Fruit fly (Drosophila melanogaster) whole organism, embryonic: ENCODE measurements around the gene TyrRS.
A peak's percentile ranks its signal among the peaks of the same experiment; 100 is the strongest.

Experiments used
- Bteb2 ChIP-seq: fragments of 200-800 bp; sonication (Bioruptor generic); optimal IDR thresholded peaks from 2 replicates; lab custom pipeline; 2016; ENCODE audit warnings: missing biosample characterization, missing genetic modification characterization
- CG12104 ChIP-seq: fragments of 200-800 bp; sonication (Bioruptor generic); optimal IDR thresholded peaks from 3 replicates; lab custom pipeline; 2016; ENCODE audit warnings: missing biosample characterization, missing genetic modification characterization
- CG12299 ChIP-seq: fragments of 200-800 bp; sonication (Bioruptor generic); optimal IDR thresholded peaks from 2 replicates; lab custom pipeline; 2018; ENCODE audit warnings: missing biosample characterization, mild to moderate bottlenecking, missing genetic modification characterization
- CG13287 ChIP-seq: fragments of 200-800 bp; sonication (Bioruptor generic); IDR thresholded peaks from 2 replicates; pipeline ENCODE4 v1.3.6; 2022; ENCODE audit warnings: missing biosample characterization, missing genetic modification characterization; ENCODE audit not compliant: partially characterized antibody
- CG14710 ChIP-seq: fragments of 200-800 bp; sonication (Bioruptor generic); optimal IDR thresholded peaks from 3 replicates; lab custom pipeline; 2019; ENCODE audit warnings: missing biosample characterization, mild to moderate bottlenecking, missing genetic modification characterization, moderate library complexity
- CG14965 ChIP-seq: fragments of 200-800 bp; sonication (Bioruptor generic); optimal IDR thresholded peaks from 2 replicates; lab custom pipeline; 2016; ENCODE audit warnings: missing biosample characterization, missing genetic modification characterization, borderline replicate concordance
- CG1603 ChIP-seq: fragments of 200-800 bp; sonication (Bioruptor generic); optimal IDR thresholded peaks from 2 replicates; lab custom pipeline; 2019; ENCODE audit warnings: missing biosample characterization, mild to moderate bottlenecking, missing genetic modification characterization, moderate library complexity
- CG16815 ChIP-seq: fragments of 200-800 bp; sonication (Bioruptor generic); optimal IDR thresholded peaks from 3 replicates; lab custom pipeline; 2017; ENCODE audit warnings: missing biosample characterization, mild to moderate bottlenecking, missing genetic modification characterization
- CG17328 ChIP-seq: fragments of 200-800 bp; sonication (Bioruptor generic); IDR thresholded peaks from 2 replicates; pipeline ENCODE4 v1.3.6; 2022; ENCODE audit warnings: missing biosample characterization, missing genetic modification characterization
- CG17359 ChIP-seq: fragments of 200-800 bp; sonication (Bioruptor generic); optimal IDR thresholded peaks from 3 replicates; lab custom pipeline; 2018; ENCODE audit warnings: missing biosample characterization, mild to moderate bottlenecking, missing genetic modification characterization, moderate library complexity
- CG17361 ChIP-seq: fragments of 200-800 bp; sonication (Bioruptor generic); IDR thresholded peaks from 3 replicates; pipeline ENCODE4 v1.3.6; 2022; ENCODE audit warnings: missing biosample characterization, missing genetic modification characterization
- CG18476 ChIP-seq: fragments of 200-800 bp; sonication (Bioruptor generic); optimal IDR thresholded peaks from 2 replicates; lab custom pipeline; 2016; ENCODE audit warnings: missing biosample characterization, mild to moderate bottlenecking, missing genetic modification characterization
- CG31224 ChIP-seq: fragments of 200-800 bp; sonication (Bioruptor generic); IDR thresholded peaks from 2 replicates; pipeline ENCODE4 v1.3.6; 2022; ENCODE audit warnings: missing biosample characterization, missing genetic modification characterization
- CG4424 ChIP-seq: fragments of 200-800 bp; sonication (Bioruptor generic); optimal IDR thresholded peaks from 3 replicates; lab custom pipeline; 2016; ENCODE audit warnings: missing biosample characterization, missing genetic modification characterization
- CG5180 ChIP-seq: fragments of 200-800 bp; sonication (Bioruptor generic); optimal IDR thresholded peaks from 3 replicates; lab custom pipeline; 2017; ENCODE audit warnings: missing biosample characterization, missing genetic modification characterization, mild to moderate bottlenecking, moderate library complexity, missing genetic modification reagents
- CG7556 ChIP-seq: fragments of 200-800 bp; sonication (Bioruptor generic); optimal IDR thresholded peaks from 2 replicates; lab custom pipeline; 2017; ENCODE audit warnings: missing biosample characterization, mild to moderate bottlenecking, missing genetic modification characterization
- CG8765 ChIP-seq: fragments of 200-800 bp; sonication (Bioruptor generic); IDR thresholded peaks from 2 replicates; pipeline ENCODE4 v1.3.6; 2022; ENCODE audit warnings: missing biosample characterization, missing genetic modification characterization
- CG9437 ChIP-seq: fragments of 200-800 bp; sonication (Bioruptor generic); optimal IDR thresholded peaks from 2 replicates; lab custom pipeline; 2018; ENCODE audit warnings: missing biosample characterization, mild to moderate bottlenecking, missing genetic modification characterization
- CrebB ChIP-seq: fragments of 200-800 bp; sonication (Bioruptor generic); optimal IDR thresholded peaks from 3 replicates; lab custom pipeline; 2018; ENCODE audit warnings: missing biosample characterization, mild to moderate bottlenecking, missing genetic modification characterization
- Dek ChIP-seq: fragments of 200-800 bp; sonication (Bioruptor generic); optimal IDR thresholded peaks from 3 replicates; lab custom pipeline; 2019; ENCODE audit warnings: missing biosample characterization, mild to moderate bottlenecking, missing genetic modification characterization, moderate library complexity
- E2f1 ChIP-seq: fragments of 200-800 bp; sonication (Bioruptor generic); IDR thresholded peaks from 2 replicates; pipeline ENCODE4 v1.3.6; 2022; ENCODE audit warnings: missing biosample characterization, missing genetic modification characterization
- Fer3 ChIP-seq: fragments of 200-800 bp; sonication (Bioruptor generic); optimal IDR thresholded peaks from 2 replicates; lab custom pipeline; 2018; ENCODE audit warnings: missing biosample characterization, mild to moderate bottlenecking, missing genetic modification characterization, moderate library complexity
- Hand ChIP-seq: fragments of 200-800 bp; sonication (Bioruptor generic); optimal IDR thresholded peaks from 2 replicates; lab custom pipeline; 2017; ENCODE audit warnings: mild to moderate bottlenecking, missing biosample characterization, missing genetic modification reagents, missing genetic modification characterization
- Hr51 ChIP-seq, 2 experiments: fragments of 200-800 bp; sonication (Bioruptor generic); optimal IDR thresholded peaks; 2 replicates in 1 of 2; 3 replicates in 1 of 2; lab custom pipeline; 2016 to 2018; ENCODE audit warnings: missing biosample characterization in 2 of 2, missing genetic modification characterization in 2 of 2, mild to moderate bottlenecking in 1 of 2, moderate library complexity in 1 of 2
- Oli ChIP-seq: fragments of 200-800 bp; sonication (Bioruptor generic); optimal IDR thresholded peaks from 2 replicates; lab custom pipeline; 2018; ENCODE audit warnings: missing biosample characterization, mild to moderate bottlenecking, missing genetic modification characterization, moderate library complexity
- Rfx ChIP-seq: fragments of 200-800 bp; sonication (Bioruptor generic); IDR thresholded peaks from 2 replicates; pipeline ENCODE4 v1.3.6; 2022; ENCODE audit warnings: missing biosample characterization, missing genetic modification characterization
- ab ChIP-seq: fragments of 200-800 bp; sonication (Bioruptor generic); optimal IDR thresholded peaks from 2 replicates; lab custom pipeline; 2016; ENCODE audit warnings: missing biosample characterization, missing genetic modification characterization
- cg ChIP-seq: fragments of 200-800 bp; sonication (Bioruptor generic); optimal IDR thresholded peaks from 3 replicates; lab custom pipeline; 2019; ENCODE audit warnings: missing biosample characterization, mild to moderate bottlenecking, missing genetic modification characterization, moderate library complexity
- croc ChIP-seq: fragments of 200-800 bp; sonication (Bioruptor generic); conservative IDR thresholded peaks from 3 replicates; pipeline ENCODE4 v1.3.6; 2022; ENCODE audit warnings: missing biosample characterization, missing genetic modification characterization
- ewg ChIP-seq: fragments of 200-800 bp; sonication (Bioruptor generic); optimal IDR thresholded peaks from 3 replicates; lab custom pipeline; 2017; ENCODE audit warnings: mild to moderate bottlenecking, missing biosample characterization, missing genetic modification reagents, missing genetic modification characterization
- fd3F ChIP-seq: fragments of 200-800 bp; sonication (Bioruptor generic); optimal IDR thresholded peaks from 2 replicates; lab custom pipeline; 2018; ENCODE audit warnings: missing biosample characterization, mild to moderate bottlenecking, missing genetic modification characterization, moderate library complexity
- inv ChIP-seq: fragments of 200-800 bp; sonication (Bioruptor generic); IDR thresholded peaks from 2 replicates; pipeline ENCODE4 v1.3.6; 2022; ENCODE audit warnings: missing biosample characterization, missing genetic modification characterization; ENCODE audit not compliant: partially characterized antibody
- jing ChIP-seq: fragments of 200-800 bp; sonication (Bioruptor generic); optimal IDR thresholded peaks from 2 replicates; lab custom pipeline; 2018; ENCODE audit warnings: missing biosample characterization, mild to moderate bottlenecking, missing genetic modification characterization
- kni ChIP-seq: fragments of 200-800 bp; sonication (Bioruptor generic); optimal IDR thresholded peaks from 3 replicates; lab custom pipeline; 2017; ENCODE audit warnings: mild to moderate bottlenecking, missing biosample characterization, missing genetic modification reagents, missing genetic modification characterization
- nau ChIP-seq: fragments of 200-800 bp; sonication (Bioruptor generic); optimal IDR thresholded peaks from 3 replicates; lab custom pipeline; 2017; ENCODE audit warnings: missing biosample characterization, mild to moderate bottlenecking, missing genetic modification characterization, missing genetic modification reagents
- nerfin-1 ChIP-seq: fragments of 200-800 bp; sonication (Bioruptor generic); optimal IDR thresholded peaks from 3 replicates; lab custom pipeline; 2019; ENCODE audit warnings: missing biosample characterization, mild to moderate bottlenecking, missing genetic modification characterization, moderate library complexity
- oc ChIP-seq: fragments of 200-800 bp; sonication (Bioruptor generic); optimal IDR thresholded peaks from 2 replicates; lab custom pipeline; 2018; ENCODE audit warnings: missing biosample characterization, mild to moderate bottlenecking, missing genetic modification characterization, moderate library complexity
- sens ChIP-seq: fragments of 200-800 bp; sonication (Bioruptor generic); peaks from one replicate; lab custom pipeline; 2016; ENCODE audit warnings: missing biosample characterization, missing genetic modification characterization
- sim ChIP-seq: fragments of 200-800 bp; sonication (Bioruptor generic); IDR thresholded peaks from 2 replicates; pipeline ENCODE4 v1.3.6; 2022; ENCODE audit warnings: missing biosample characterization, missing genetic modification characterization
- sqz ChIP-seq: fragments of 200-800 bp; sonication (Bioruptor generic); optimal IDR thresholded peaks from 3 replicates; lab custom pipeline; 2018; ENCODE audit warnings: missing biosample characterization, mild to moderate bottlenecking, missing genetic modification characterization
- tin ChIP-seq: fragments of 200-800 bp; sonication (Bioruptor generic); optimal IDR thresholded peaks from 3 replicates; lab custom pipeline; 2016; ENCODE audit warnings: missing biosample characterization, missing genetic modification characterization
- tna ChIP-seq: fragments of 200-800 bp; sonication (Bioruptor generic); IDR thresholded peaks from 2 replicates; pipeline ENCODE4 v1.3.6; 2022; ENCODE audit warnings: missing biosample characterization, missing genetic modification characterization; ENCODE audit not compliant: partially characterized antibody
- toy ChIP-seq: fragments of 200-800 bp; sonication (Bioruptor generic); IDR thresholded peaks from 2 replicates; pipeline ENCODE4 v1.3.6; 2022; ENCODE audit warnings: missing biosample characterization, missing genetic modification characterization
- unc-4 ChIP-seq: fragments of 200-800 bp; sonication (Bioruptor generic); IDR thresholded peaks from 2 replicates; pipeline ENCODE4 v1.3.6; 2022; ENCODE audit warnings: missing biosample characterization, missing genetic modification characterization; ENCODE audit not compliant: partially characterized antibody
- wdn ChIP-seq: fragments of 200-800 bp; sonication (Bioruptor generic); IDR thresholded peaks from 2 replicates; pipeline ENCODE4 v1.3.6; 2022; ENCODE audit warnings: missing biosample characterization, missing genetic modification characterization
- zen ChIP-seq: fragments of 200-800 bp; sonication (Bioruptor generic); optimal IDR thresholded peaks from 3 replicates; lab custom pipeline; 2018; ENCODE audit warnings: missing biosample characterization, mild to moderate bottlenecking, missing genetic modification characterization, moderate library complexity
- zf30C ChIP-seq: fragments of 200-800 bp; sonication (Bioruptor generic); optimal IDR thresholded peaks from 3 replicates; lab custom pipeline; 2018; ENCODE audit warnings: missing biosample characterization, mild to moderate bottlenecking, missing genetic modification characterization

Gene TyrRS

dm6 chr3L:16451887-16452751 is 33.0 kb upstream of the TyrRS start, which contains the start of gene dsx-c73A (continued):
- TF ChIP-seq fd3F (GFP tag; lab: Kevin White, UChicago) (no peak), toy (no peak), nau (GFP tag; lab: Kevin White, UChicago) (peak; percentile 34), wdn (no peak), CG14965 (GFP tag; lab: Kevin White, UChicago) (no peak), E2f1 (GFP tag; lab: Robert Waterston, UW) (0 out of 2 replicates have a peak, but pooled peaks have one; percentile 11), CG16815 (GFP tag; lab: Kevin White, UChicago) (no peak), unc-4 (no peak), croc (GFP tag; lab: Robert Waterston, UW) (no peak; the same call in 2 of the 3 replicates), CrebB (tag; lab: Kevin White, UChicago) (no peak), CG4424 (GFP tag; lab: Kevin White, UChicago) (peak; percentile 57), Dek (tag; lab: Kevin White, UChicago) (no peak), CG17328 (GFP tag; lab: Robert Waterston, UW) (0 out of 2 replicates have a peak, but pooled peaks have one; percentile 22), CG1603 (tag; lab: Kevin White, UChicago) (peak; percentile 5), tna (no peak), CG5180 (GFP tag; lab: Kevin White, UChicago) (peak; percentile 98), kni (GFP tag; lab: Kevin White, UChicago) (peak; percentile 45), CG17361 (GFP tag; lab: Robert Waterston, UW) (0 out of 3 replicates have a peak, but pooled peaks have one; percentile 20), ewg (GFP tag; lab: Kevin White, UChicago) (peak; percentile 10), zf30C (peak; percentile 45), Bteb2 (GFP tag; lab: Kevin White, UChicago) (no peak), sqz (GFP tag; lab: Kevin White, UChicago) (no peak), Hr51 (GFP tag; optimal IDR thresholded peaks at IDR 0.05; lab: Kevin White, UChicago) (peak in 1 of 2 experiments; percentile 24), CG12299 (tag; lab: Kevin White, UChicago) (no peak), jing (GFP tag; lab: Kevin White, UChicago) (no peak), CG8765 (GFP tag; lab: Robert Waterston, UW) (no peak), cg (GFP tag; lab: Kevin White, UChicago) (no peak), CG17359 (tag; lab: Kevin White, UChicago) (peak; percentile 28), Hand (GFP tag; lab: Kevin White, UChicago) (no peak), CG14710 (peak; percentile 56), CG12104 (no peak), sim (GFP tag; lab: Robert Waterston, UW) (0 out of 2 replicates have a peak, but pooled peaks have one; percentile 36), oc (peak; percentile 5), Oli (tag; lab: Kevin White, UChicago) (peak; percentile 60), inv (no peak), zen (tag; lab: Kevin White, UChicago) (peak; percentile 69), CG7556 (GFP tag; lab: Kevin White, UChicago) (no peak), CG31224 (GFP tag; lab: Robert Waterston, UW) (no peak), sens (peak; percentile 90), ab (no peak), tin (peak; percentile 25), Rfx (GFP tag; lab: Robert Waterston, UW) (no peak), CG13287 (0 out of 2 replicates have a peak, but pooled peaks have one; percentile 31), nerfin-1 (tag; lab: Kevin White, UChicago) (no peak), CG9437 (GFP tag; lab: Kevin White, UChicago) (peak; percentile 62), CG18476 (GFP tag; lab: Kevin White, UChicago) (no peak), Fer3 (tag; lab: Kevin White, UChicago) (no peak)
